Fruit fly (Drosophila melanogaster) whole organism, embryonic: Measurements from ENCODE around the gene RpS12.
A peak's percentile ranks its signal among the peaks of the same experiment; 100 is the strongest.

Source experiments
- B-H2 ChIP-seq: fragments of 200-800 bp; sonication (Bioruptor generic); optimal IDR thresholded peaks from 2 replicates; lab custom pipeline; 2018; ENCODE audit warnings: missing biosample characterization, mild to moderate bottlenecking, missing genetic modification characterization
- Bdp1 ChIP-seq: fragments of 200-800 bp; sonication (Bioruptor generic); optimal IDR thresholded peaks from 3 replicates; lab custom pipeline; 2016; ENCODE audit warnings: missing biosample characterization, missing genetic modification characterization
- CG10147 ChIP-seq: fragments of 200-800 bp; sonication (Bioruptor generic); optimal IDR thresholded peaks from 2 replicates; lab custom pipeline; 2019; ENCODE audit warnings: missing biosample characterization, mild to moderate bottlenecking, missing genetic modification characterization, moderate library complexity
- CG10274 ChIP-seq: fragments of 200-800 bp; sonication (Bioruptor generic); optimal IDR thresholded peaks from 3 replicates; lab custom pipeline; 2017; ENCODE audit warnings: missing biosample characterization, mild to moderate bottlenecking, missing genetic modification characterization
- CG10366 ChIP-seq: fragments of 200-800 bp; sonication (Bioruptor generic); IDR thresholded peaks from 2 replicates; pipeline ENCODE4 v1.3.6; 2022; ENCODE audit warnings: missing biosample characterization, missing genetic modification characterization
- CG12744 ChIP-seq: fragments of 200-800 bp; sonication (Bioruptor generic); optimal IDR thresholded peaks from 2 replicates; lab custom pipeline; 2016; ENCODE audit warnings: missing biosample characterization, missing genetic modification characterization
- CG13123 ChIP-seq: fragments of 200-800 bp; sonication (Bioruptor generic); optimal IDR thresholded peaks from 2 replicates; lab custom pipeline; 2016; ENCODE audit warnings: missing biosample characterization, missing genetic modification characterization
- CG15696 ChIP-seq: fragments of 200-800 bp; sonication (Bioruptor generic); optimal IDR thresholded peaks from 2 replicates; lab custom pipeline; 2019; ENCODE audit warnings: missing biosample characterization, mild to moderate bottlenecking, missing genetic modification characterization, moderate library complexity
- CG16779 ChIP-seq: fragments of 200-800 bp; sonication (Bioruptor generic); IDR thresholded peaks from 2 replicates; pipeline ENCODE4 v1.3.6; 2022; ENCODE audit warnings: missing biosample characterization, missing genetic modification characterization
- CG17385 ChIP-seq: fragments of 200-800 bp; sonication (Bioruptor generic); optimal IDR thresholded peaks from 3 replicates; lab custom pipeline; 2018; ENCODE audit warnings: missing biosample characterization, mild to moderate bottlenecking, missing genetic modification characterization
- CG2120 ChIP-seq: fragments of 200-800 bp; sonication (Bioruptor generic); optimal IDR thresholded peaks from 3 replicates; lab custom pipeline; 2016; ENCODE audit warnings: missing biosample characterization, missing genetic modification characterization
- CG2678 ChIP-seq: fragments of 200-800 bp; sonication (Bioruptor generic); optimal IDR thresholded peaks from 3 replicates; lab custom pipeline; 2019; ENCODE audit warnings: missing biosample characterization, mild to moderate bottlenecking, missing genetic modification characterization, moderate library complexity
- CG2712 ChIP-seq: fragments of 200-800 bp; optimal IDR thresholded peaks from 3 replicates; lab custom pipeline; 2019; ENCODE audit warnings: missing biosample characterization, mild to moderate bottlenecking, missing genetic modification characterization, moderate library complexity
- CG3281 ChIP-seq: fragments of 200-800 bp; sonication (Bioruptor generic); optimal IDR thresholded peaks from 3 replicates; lab custom pipeline; 2017; ENCODE audit warnings: missing biosample characterization, mild to moderate bottlenecking, missing genetic modification characterization
- CG4404 ChIP-seq: fragments of 200-800 bp; sonication (Bioruptor generic); IDR thresholded peaks from 2 replicates; pipeline ENCODE4 v1.3.6; 2022; ENCODE audit warnings: missing biosample characterization, missing genetic modification characterization
- CG5953 ChIP-seq: fragments of 200-800 bp; sonication (Bioruptor generic); IDR thresholded peaks from 2 replicates; pipeline ENCODE4 v1.3.6; 2022; ENCODE audit warnings: missing biosample characterization, missing genetic modification characterization
- CG6683 ChIP-seq: fragments of 200-800 bp; sonication (Bioruptor generic); optimal IDR thresholded peaks from 2 replicates; lab custom pipeline; 2017; ENCODE audit warnings: missing biosample characterization, mild to moderate bottlenecking, missing genetic modification characterization, missing genetic modification reagents
- CG8944 ChIP-seq: fragments of 200-800 bp; sonication (Bioruptor generic); optimal IDR thresholded peaks from 3 replicates; lab custom pipeline; 2016; ENCODE audit warnings: missing biosample characterization, missing genetic modification characterization
- D ChIP-seq, 2 experiments: fragments of 200-800 bp in 1 of 2; fragments of >200 bp in 1 of 2; sonication (Bioruptor generic) in 1 of 2; optimal IDR thresholded peaks; 2 replicates in 1 of 2; 3 replicates in 1 of 2; lab custom pipeline; 2017; ENCODE audit warnings: mild to moderate bottlenecking in 1 of 2, missing biosample characterization in 1 of 2, missing genetic modification characterization in 1 of 2, missing genetic modification reagents in 1 of 2
- Dfd ChIP-seq, 2 experiments: fragments of >200 bp; optimal IDR thresholded peaks; 2 replicates each; lab custom pipeline; 2017; ENCODE audit warnings: missing biosample characterization in 2 of 2, missing genetic modification characterization in 2 of 2
- Doc2 ChIP-seq: fragments of 200-800 bp; sonication (Bioruptor generic); IDR thresholded peaks from 2 replicates; pipeline ENCODE4 v1.3.6; 2022; ENCODE audit warnings: missing biosample characterization, missing genetic modification characterization
- Dref ChIP-seq: fragments of 200-800 bp; sonication (Bioruptor generic); IDR thresholded peaks from 2 replicates; pipeline ENCODE4 v1.3.6; 2022; ENCODE audit warnings: missing biosample characterization, missing genetic modification characterization
- ERR ChIP-seq: fragments of 200-800 bp; sonication (Bioruptor generic); optimal IDR thresholded peaks from 2 replicates; lab custom pipeline; 2016; ENCODE audit warnings: missing biosample characterization, missing genetic modification characterization
- Fer3 ChIP-seq: fragments of 200-800 bp; sonication (Bioruptor generic); optimal IDR thresholded peaks from 2 replicates; lab custom pipeline; 2018; ENCODE audit warnings: missing biosample characterization, mild to moderate bottlenecking, missing genetic modification characterization, moderate library complexity
- Gsc ChIP-seq: fragments of 200-800 bp; sonication (Bioruptor generic); IDR thresholded peaks from 2 replicates; pipeline ENCODE4 v1.3.6; 2022; ENCODE audit warnings: missing biosample characterization, missing genetic modification characterization
- Mad ChIP-seq: fragments of 200-800 bp; sonication (Bioruptor generic); optimal IDR thresholded peaks from 2 replicates; lab custom pipeline; 2016; ENCODE audit warnings: missing biosample characterization, missing genetic modification characterization
- NC2β ChIP-seq: fragments of 200-800 bp; sonication (Bioruptor generic); optimal IDR thresholded peaks from 2 replicates; lab custom pipeline; 2016; ENCODE audit warnings: missing biosample characterization, missing genetic modification characterization
- NfI ChIP-seq: fragments of 200-800 bp; sonication (Bioruptor generic); optimal IDR thresholded peaks from 3 replicates; lab custom pipeline; 2018; ENCODE audit warnings: missing biosample characterization, mild to moderate bottlenecking, missing genetic modification characterization, moderate library complexity
- PHDP ChIP-seq: fragments of 200-800 bp; sonication (Bioruptor generic); optimal IDR thresholded peaks from 3 replicates; lab custom pipeline; 2018; ENCODE audit warnings: missing biosample characterization, mild to moderate bottlenecking, missing genetic modification characterization, moderate library complexity
- Pdp1 ChIP-seq, 2 experiments: fragments of 200-800 bp; sonication (Bioruptor generic); optimal IDR thresholded peaks; 3 replicates each; lab custom pipeline; 2016; ENCODE audit warnings: missing biosample characterization in 2 of 2, missing genetic modification characterization in 2 of 2, mild to moderate bottlenecking in 1 of 2, moderate library complexity in 1 of 2
- Rfx ChIP-seq: fragments of 200-800 bp; sonication (Bioruptor generic); IDR thresholded peaks from 2 replicates; pipeline ENCODE4 v1.3.6; 2022; ENCODE audit warnings: missing biosample characterization, missing genetic modification characterization
- Spps ChIP-seq: fragments of 200-800 bp; sonication (Bioruptor generic); optimal IDR thresholded peaks from 2 replicates; lab custom pipeline; 2018; ENCODE audit warnings: missing biosample characterization, mild to moderate bottlenecking, missing genetic modification characterization
- Tbp ChIP-seq: fragments of >200 bp; optimal IDR thresholded peaks from 2 replicates; lab custom pipeline; 2018; ENCODE audit warnings: missing biosample characterization, missing genetic modification characterization
- Xbp1 ChIP-seq: fragments of 200-800 bp; sonication (Bioruptor generic); optimal IDR thresholded peaks from 3 replicates; lab custom pipeline; 2016; ENCODE audit warnings: missing biosample characterization, mild to moderate bottlenecking, missing genetic modification characterization
- az2 ChIP-seq: fragments of 200-800 bp; sonication (Bioruptor generic); optimal IDR thresholded peaks from 3 replicates; lab custom pipeline; 2016; ENCODE audit warnings: missing biosample characterization, missing genetic modification characterization
- chn ChIP-seq: fragments of 200-800 bp; sonication (Bioruptor generic); optimal IDR thresholded peaks from 2 replicates; lab custom pipeline; 2016; ENCODE audit warnings: missing biosample characterization, missing genetic modification characterization
- cwo ChIP-seq: fragments of 200-800 bp; sonication (Bioruptor generic); optimal IDR thresholded peaks from 3 replicates; lab custom pipeline; 2017; ENCODE audit warnings: missing biosample characterization, missing genetic modification characterization, mild to moderate bottlenecking, moderate library complexity, missing genetic modification reagents
- en ChIP-seq: fragments of 200-800 bp; sonication (Bioruptor generic); optimal IDR thresholded peaks from 2 replicates; lab custom pipeline; 2016; ENCODE audit warnings: missing biosample characterization, missing genetic modification characterization
- gem ChIP-seq: fragments of 200-800 bp; sonication (Bioruptor generic); optimal IDR thresholded peaks from 2 replicates; lab custom pipeline; 2019; ENCODE audit warnings: missing biosample characterization, mild to moderate bottlenecking, missing genetic modification characterization, moderate library complexity
- grau ChIP-seq: fragments of 200-800 bp; optimal IDR thresholded peaks from 3 replicates; lab custom pipeline; 2019; ENCODE audit warnings: missing biosample characterization, mild to moderate bottlenecking, missing genetic modification characterization, moderate library complexity
- lola ChIP-seq, 3 experiments: fragments of >200 bp in 2 of 3; fragments of 200-800 bp in 1 of 3; sonication (Bioruptor generic) in 1 of 3; optimal IDR thresholded peaks; 2 replicates each; lab custom pipeline; 2017 to 2019; ENCODE audit warnings: missing biosample characterization in 3 of 3, missing genetic modification characterization in 3 of 3, mild to moderate bottlenecking in 1 of 3, moderate library complexity in 1 of 3
- lov ChIP-seq, 2 experiments: fragments of 200-800 bp in 1 of 2; fragments of >200 bp in 1 of 2; sonication (Bioruptor generic) in 1 of 2; IDR thresholded peaks in 1 of 2; optimal IDR thresholded peaks in 1 of 2; 2 replicates in 1 of 2; 3 replicates in 1 of 2; pipeline versions ENCODE4 v1.3.6 to Lab custom; 2017 to 2022; ENCODE audit warnings: missing biosample characterization in 1 of 2, missing genetic modification characterization in 1 of 2
- maf-S ChIP-seq: fragments of 200-800 bp; sonication (Bioruptor generic); optimal IDR thresholded peaks from 2 replicates; lab custom pipeline; 2016; ENCODE audit warnings: missing biosample characterization, missing genetic modification characterization
- mirr ChIP-seq: fragments of 200-800 bp; sonication (Bioruptor generic); optimal IDR thresholded peaks from 3 replicates; lab custom pipeline; 2018; ENCODE audit warnings: missing biosample characterization, mild to moderate bottlenecking, missing genetic modification characterization
- org-1 ChIP-seq: fragments of 200-800 bp; sonication (Bioruptor generic); optimal IDR thresholded peaks from 2 replicates; lab custom pipeline; 2017; ENCODE audit warnings: missing biosample characterization, missing genetic modification characterization
- rib ChIP-seq: fragments of 200-800 bp; sonication (Bioruptor generic); IDR thresholded peaks from 2 replicates; pipeline ENCODE4 v1.3.6; 2022; ENCODE audit warnings: missing biosample characterization, missing genetic modification characterization
- sim ChIP-seq: fragments of 200-800 bp; sonication (Bioruptor generic); IDR thresholded peaks from 2 replicates; pipeline ENCODE4 v1.3.6; 2022; ENCODE audit warnings: missing biosample characterization, missing genetic modification characterization
- sqz ChIP-seq: fragments of 200-800 bp; sonication (Bioruptor generic); optimal IDR thresholded peaks from 3 replicates; lab custom pipeline; 2018; ENCODE audit warnings: missing biosample characterization, mild to moderate bottlenecking, missing genetic modification characterization

Gene RpS12

DNA sequence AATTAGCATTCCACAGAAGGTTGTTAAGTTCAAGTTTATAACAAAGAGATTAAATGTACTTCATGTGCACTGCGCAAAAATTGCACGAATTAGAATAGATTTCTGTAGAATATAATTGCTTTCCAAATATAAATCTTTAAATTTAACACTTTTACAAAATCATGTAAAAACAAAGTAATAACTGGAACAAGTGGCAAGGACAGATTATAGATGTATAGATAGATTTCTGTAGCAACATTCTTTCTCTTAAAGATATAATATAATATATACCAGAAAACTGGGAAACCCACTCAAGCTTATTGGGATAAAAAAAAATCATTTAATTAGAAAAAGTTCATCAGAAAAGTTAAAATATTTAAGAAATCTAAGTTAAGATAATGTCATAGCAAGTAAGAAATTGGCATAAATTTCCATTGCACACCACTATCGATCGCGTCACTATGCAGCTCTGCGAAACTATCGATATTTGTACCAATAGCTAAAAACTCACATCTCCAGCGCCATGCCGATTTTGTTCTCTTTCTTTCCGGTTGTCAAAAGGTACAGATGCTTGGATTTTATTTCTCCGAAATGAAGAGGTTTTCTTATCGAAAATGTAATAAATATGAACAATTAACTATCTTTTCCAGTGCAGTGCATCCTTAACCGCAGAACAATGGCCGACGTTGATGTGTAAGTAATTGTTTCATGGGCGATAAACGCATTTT lies at the start of gene RpS12 (continued):
- peak; percentile 48 for TF ChIP-seq az2 (GFP tag; lab: Kevin White, UChicago)
- TF ChIP-seq NC2β: peak; percentile 97
- TF ChIP-seq CG17385 (GFP tag; lab: Kevin White, UChicago): peak; percentile 78
- TF ChIP-seq CG16779 (GFP tag; lab: Robert Waterston, UW): peak; percentile 69
- peak; percentile 62 for TF ChIP-seq gem (tag; lab: Kevin White, UChicago)
- TF ChIP-seq sqz (GFP tag; lab: Kevin White, UChicago): peak; percentile 62
- no peak for TF ChIP-seq D (optimal IDR thresholded peaks at IDR 0.05; lab: Kevin White, UChicago)
- TF ChIP-seq D (GFP tag; optimal IDR thresholded peaks at IDR 0.05; lab: Kevin White, UChicago): peak; percentile 54
- peak; percentile 35 for TF ChIP-seq CG15696 (tag; lab: Kevin White, UChicago)
- peak; percentile 53 for TF ChIP-seq CG6683 (GFP tag; lab: Kevin White, UChicago)
- peak; percentile 88 for TF ChIP-seq CG5953 (GFP tag; lab: Robert Waterston, UW)
- TF ChIP-seq cwo (GFP tag; lab: Kevin White, UChicago): peak; percentile 25
- peak; percentile 70 for TF ChIP-seq chn
- peak in 2 of 3 experiments; percentile 15 to 51 for TF ChIP-seq lola (GFP tag; optimal IDR thresholded peaks at IDR 0.05; lab: Kevin White, UChicago)
- TF ChIP-seq grau: peak; percentile 68
- TF ChIP-seq en (GFP tag; lab: Kevin White, UChicago): peak; percentile 73
- TF ChIP-seq Dref (GFP tag; lab: Robert Waterston, UW): peak; percentile 92
- TF ChIP-seq CG10274 (GFP tag; lab: Kevin White, UChicago): peak; percentile 63
- TF ChIP-seq CG12744 (GFP tag; lab: Kevin White, UChicago): peak; percentile 72
- TF ChIP-seq CG2712 (tag; lab: Kevin White, UChicago): peak; percentile 43
- TF ChIP-seq org-1: peak; percentile 50
- peak; percentile 92 for TF ChIP-seq Rfx (GFP tag; lab: Robert Waterston, UW)
- peak; percentile 58 for TF ChIP-seq Bdp1 (GFP tag; lab: Kevin White, UChicago)
- peak; percentile 65 for TF ChIP-seq PHDP (tag; lab: Kevin White, UChicago)
- TF ChIP-seq CG4404 (GFP tag; lab: Robert Waterston, UW): peak; percentile 28
- TF ChIP-seq CG2678 (tag; lab: Kevin White, UChicago): peak; percentile 60
- peak; percentile 86 for TF ChIP-seq mirr
- TF ChIP-seq B-H2 (GFP tag; lab: Kevin White, UChicago): peak; percentile 89
- peak; percentile 79 for TF ChIP-seq Xbp1 (GFP tag; lab: Kevin White, UChicago)
- TF ChIP-seq CG10366: peak; percentile 78
- peak; percentile 80 for TF ChIP-seq ERR (GFP tag; lab: Kevin White, UChicago)
- peak; percentile 84 for TF ChIP-seq Fer3
- peak; percentile 65 to 70 for TF ChIP-seq Pdp1 (GFP tag; optimal IDR thresholded peaks at IDR 0.05; lab: Kevin White, UChicago)
- TF ChIP-seq CG10147 (GFP tag; lab: Kevin White, UChicago): peak; percentile 28
- TF ChIP-seq CG8944 (GFP tag; lab: Kevin White, UChicago): peak; percentile 64
- no peak for TF ChIP-seq Doc2 (GFP tag; lab: Robert Waterston, UW)
- no peak for TF ChIP-seq Tbp (GFP tag; lab: Kevin White, UChicago)
- TF ChIP-seq CG13123: peak; percentile 57
- 0 out of 2 replicates have a peak, but pooled peaks have one; percentile 25 for TF ChIP-seq sim (GFP tag; lab: Robert Waterston, UW)
- TF ChIP-seq NfI (GFP tag; lab: Kevin White, UChicago): peak; percentile 91
- peak; percentile 78 for TF ChIP-seq maf-S (GFP tag; lab: Kevin White, UChicago)
- peak; percentile 65 for TF ChIP-seq CG2120
- TF ChIP-seq rib (GFP tag; lab: Robert Waterston, UW): peak; percentile 17; the same call in 1 of the 2 replicates
- TF ChIP-seq Dfd (GFP tag; optimal IDR thresholded peaks at IDR 0.05; lab: Kevin White, UChicago): no peak
- peak; percentile 86 for TF ChIP-seq CG3281 (GFP tag; lab: Kevin White, UChicago)
- no peak for TF ChIP-seq lov (optimal IDR thresholded peaks at IDR 0.05; lab: Kevin White, UChicago)
- TF ChIP-seq lov (GFP tag; IDR thresholded peaks at IDR 0.05; lab: Robert Waterston, UW): peak; percentile 88
- no peak for TF ChIP-seq Gsc (GFP tag; lab: Robert Waterston, UW)
- TF ChIP-seq Spps (tag; lab: Kevin White, UChicago): no peak
- TF ChIP-seq Mad (GFP tag; lab: Kevin White, UChicago): peak; percentile 55
